Worm (Caenorhabditis elegans) whole organism, late embryonic: ENCODE measurements around the gene pro-2.
A peak's percentile ranks its signal among the peaks of the same experiment; 100 is the strongest.

Experiments
- C08G9.2 ChIP-seq: sonication (generic microtip); optimal IDR thresholded peaks from 2 replicates; lab custom pipeline; 2016; ENCODE audit warnings: mild to moderate bottlenecking, missing genetic modification characterization, moderate library complexity, missing compliant biosample characterization
- K02D7.2 ChIP-seq: sonication (generic microtip); optimal IDR thresholded peaks from 2 replicates; lab custom pipeline; 2017; ENCODE audit warnings: mild to moderate bottlenecking, missing genetic modification characterization, missing compliant biosample characterization
- K09A11.1 ChIP-seq: sonication (generic microtip); optimal IDR thresholded peaks from 2 replicates; lab custom pipeline; 2017; ENCODE audit warnings: antibody characterized with exemption, mild to moderate bottlenecking, missing genetic modification characterization, missing compliant biosample characterization; ENCODE audit not compliant: insufficient read depth
- T23F11.4 ChIP-seq: fragments of 200-800 bp; sonication (Bioruptor generic); optimal IDR thresholded peaks from 2 replicates; lab custom pipeline; 2018; ENCODE audit warnings: mild to moderate bottlenecking, missing genetic modification characterization, missing compliant biosample characterization
- Y22D7AL.16 ChIP-seq: sonication (generic microtip); optimal IDR thresholded peaks from 2 replicates; lab custom pipeline; 2016; ENCODE audit warnings: missing genetic modification characterization, missing compliant biosample characterization
- ahr-1 ChIP-seq: sonication (generic microtip); optimal IDR thresholded peaks from 2 replicates; lab custom pipeline; 2016; ENCODE audit warnings: missing genetic modification characterization, missing compliant biosample characterization
- ama-1 ChIP-seq: fragments of 150-350 bp; optimal IDR thresholded peaks from 2 replicates; lab custom pipeline; 2014
- ceh-14 ChIP-seq: sonication (generic microtip); optimal IDR thresholded peaks from 2 replicates; lab custom pipeline; 2016; ENCODE audit warnings: missing genotype, missing genetic modification characterization, missing compliant biosample characterization
- ceh-18 ChIP-seq: sonication (generic microtip); optimal IDR thresholded peaks from 2 replicates; lab custom pipeline; 2016; ENCODE audit warnings: missing genetic modification characterization, missing compliant biosample characterization
- ceh-19 ChIP-seq: fragments of 200-800 bp; sonication (Bioruptor generic); optimal IDR thresholded peaks from 2 replicates; lab custom pipeline; 2018; ENCODE audit warnings: mild to moderate bottlenecking, missing genetic modification characterization, missing compliant biosample characterization
- ceh-24 ChIP-seq: sonication (generic microtip); optimal IDR thresholded peaks from 2 replicates; lab custom pipeline; 2016; ENCODE audit warnings: mild to moderate bottlenecking, missing genetic modification characterization, missing compliant biosample characterization
- ceh-30 ChIP-seq: fragments of 150-350 bp; optimal IDR thresholded peaks from 2 replicates; lab custom pipeline; 2014; ENCODE audit warnings: missing biosample characterization, missing genetic modification characterization
- ceh-31 ChIP-seq: sonication (generic microtip); optimal IDR thresholded peaks from 2 replicates; lab custom pipeline; 2016; ENCODE audit warnings: missing genetic modification characterization, missing compliant biosample characterization
- ceh-34 ChIP-seq: sonication (generic microtip); optimal IDR thresholded peaks from 2 replicates; lab custom pipeline; 2016; ENCODE audit warnings: mild to moderate bottlenecking, missing genetic modification characterization, missing compliant biosample characterization
- ceh-45 ChIP-seq: fragments of 200-800 bp; sonication (Bioruptor generic); IDR thresholded peaks from 2 replicates; pipeline ENCODE4 v1.3.6; 2022; ENCODE audit warnings: missing genetic modification reagents, missing genetic modification characterization, missing compliant biosample characterization
- ceh-48 ChIP-seq: sonication (generic microtip); optimal IDR thresholded peaks from 2 replicates; lab custom pipeline; 2016; ENCODE audit warnings: missing genetic modification characterization, inconsistent platforms, missing compliant biosample characterization
- ceh-9 ChIP-seq: sonication (generic microtip); optimal IDR thresholded peaks from 2 replicates; lab custom pipeline; 2016; ENCODE audit warnings: mild to moderate bottlenecking, missing genetic modification characterization, inconsistent platforms, missing compliant biosample characterization
- elt-4 ChIP-seq: sonication (generic microtip); optimal IDR thresholded peaks from 2 replicates; lab custom pipeline; 2016; ENCODE audit warnings: missing genetic modification characterization, missing compliant biosample characterization
- fax-1 ChIP-seq: sonication (generic microtip); optimal IDR thresholded peaks from 2 replicates; lab custom pipeline; 2016; ENCODE audit warnings: missing genotype, missing genetic modification characterization, missing compliant biosample characterization
- fkh-10 ChIP-seq: fragments of 150-350 bp; optimal IDR thresholded peaks from 2 replicates; lab custom pipeline; 2014; ENCODE audit warnings: missing biosample characterization, missing genetic modification reagents, missing genetic modification characterization
- gmeb-2 ChIP-seq: sonication (generic microtip); optimal IDR thresholded peaks from 2 replicates; lab custom pipeline; 2016; ENCODE audit warnings: missing genetic modification characterization, inconsistent platforms, missing compliant biosample characterization
- hlh-15 ChIP-seq: sonication (generic microtip); optimal IDR thresholded peaks from 2 replicates; lab custom pipeline; 2016; ENCODE audit warnings: missing genetic modification characterization, missing compliant biosample characterization
- lim-6 ChIP-seq: sonication (generic microtip); optimal IDR thresholded peaks from 2 replicates; lab custom pipeline; 2016; ENCODE audit warnings: missing genetic modification characterization, missing compliant biosample characterization
- madf-2 ChIP-seq: sonication (generic microtip); optimal IDR thresholded peaks from 2 replicates; lab custom pipeline; 2017; ENCODE audit warnings: missing genetic modification characterization, missing compliant biosample characterization
- nfya-1 ChIP-seq: sonication (generic microtip); optimal IDR thresholded peaks from 2 replicates; lab custom pipeline; 2017; ENCODE audit warnings: missing genetic modification characterization, mild to moderate bottlenecking, missing compliant biosample characterization, antibody characterized with exemption, moderate library complexity
- nhr-11 ChIP-seq: fragments of 150-350 bp; optimal IDR thresholded peaks from 2 replicates; lab custom pipeline; 2014; ENCODE audit warnings: missing biosample characterization, missing genetic modification characterization
- npax-4 ChIP-seq: sonication (generic microtip); optimal IDR thresholded peaks from 2 replicates; lab custom pipeline; 2016; ENCODE audit warnings: missing genetic modification characterization, missing compliant biosample characterization
- pat-9 ChIP-seq: fragments of 200-800 bp; sonication (Bioruptor generic); optimal IDR thresholded peaks from 2 replicates; lab custom pipeline; 2018; ENCODE audit warnings: mild to moderate bottlenecking, missing genetic modification characterization, moderate library complexity, missing compliant biosample characterization
- pax-1 ChIP-seq: fragments of 150-350 bp; optimal IDR thresholded peaks from 2 replicates; lab custom pipeline; 2014; ENCODE audit warnings: missing biosample characterization, missing genetic modification characterization
- pqm-1 ChIP-seq: sonication (generic microtip); optimal IDR thresholded peaks from 2 replicates; lab custom pipeline; 2016; ENCODE audit warnings: missing genetic modification characterization, missing compliant biosample characterization
- ref-2 ChIP-seq: sonication (generic microtip); optimal IDR thresholded peaks from 2 replicates; lab custom pipeline; 2016; ENCODE audit warnings: missing genetic modification characterization, missing compliant biosample characterization
- rnt-1 ChIP-seq: sonication (generic microtip); optimal IDR thresholded peaks from 2 replicates; lab custom pipeline; 2016; ENCODE audit warnings: missing genetic modification characterization, missing compliant biosample characterization
- sox-2 ChIP-seq: fragments of 200-800 bp; sonication (Bioruptor generic); IDR thresholded peaks from 2 replicates; pipeline ENCODE4 v1.3.6; 2022; ENCODE audit warnings: missing genetic modification reagents, missing genetic modification characterization, missing compliant biosample characterization
- ttx-3 ChIP-seq: sonication (generic microtip); optimal IDR thresholded peaks from 2 replicates; lab custom pipeline; 2016; ENCODE audit warnings: missing genetic modification reagents, missing genetic modification characterization, missing compliant biosample characterization
- unc-42 ChIP-seq: sonication (generic microtip); optimal IDR thresholded peaks from 2 replicates; lab custom pipeline; 2016; ENCODE audit warnings: missing genotype, missing genetic modification characterization, missing compliant biosample characterization
- unc-55 ChIP-seq: sonication (generic microtip); optimal IDR thresholded peaks from 2 replicates; lab custom pipeline; 2017; ENCODE audit warnings: missing biosample characterization, missing genetic modification reagents, missing genetic modification characterization
- zip-5 ChIP-seq: sonication (generic microtip); optimal IDR thresholded peaks from 2 replicates; lab custom pipeline; 2016; ENCODE audit warnings: missing genetic modification characterization, missing compliant biosample characterization
- ztf-16 ChIP-seq: sonication (generic microtip); optimal IDR thresholded peaks from 2 replicates; lab custom pipeline; 2017; ENCODE audit warnings: missing genetic modification characterization, missing compliant biosample characterization

pro-2 gene

ce11 chrII:10370826-10371225 lies 25.9 kb upstream of the pro-2 start:
- no peak for TF ChIP-seq ref-2 (tag; lab: Kevin White, UChicago)
- TF ChIP-seq madf-2 (tag; lab: Kevin White, UChicago): no peak
- peak; percentile 66 for TF ChIP-seq ceh-31
- peak; percentile 46 for TF ChIP-seq unc-55 (GFP tag; lab: Kevin White, UChicago)
- no peak for TF ChIP-seq ceh-18
- TF ChIP-seq unc-42 (tag; lab: Kevin White, UChicago): peak; percentile 51
- peak; percentile 65 for TF ChIP-seq nfya-1 (tag; lab: Kevin White, UChicago)

ce11 chrII:10369547-10370028 lies 24.7 kb upstream of the pro-2 start, which contains the start of gene ceh-58:
ceh-58 (minus strand) TSS chrII:10369597.
- TF ChIP-seq ceh-14 (peak; percentile 46), unc-42 (tag; lab: Kevin White, UChicago) (peak; percentile 90), ceh-31 (peak; percentile 48), T23F11.4 (GFP tag; lab: Kevin White, UChicago) (no peak)

ce11 chrII:10367202-10367601 lies 22.3 kb upstream of the pro-2 start, which contains the start of gene ceh-57:
ceh-57 (minus strand) TSS chrII:10367296.
- TF ChIP-seq lim-6 (tag; lab: Kevin White, UChicago): no peak
- TF ChIP-seq ama-1 (lab: Kevin White, UChicago): peak; percentile 36
- no peak for TF ChIP-seq K02D7.2 (tag; lab: Kevin White, UChicago)
- no peak for TF ChIP-seq nhr-11 (tag; lab: Kevin White, UChicago)
- no peak for TF ChIP-seq pqm-1 (tag; lab: Kevin White, UChicago)

ce11 chrII:10360487-10360886 lies 15.6 kb upstream of the pro-2 start, which contains the start of gene C07E3.4:
C07E3.4 (plus strand) TSS chrII:10360787.
- no peak for TF ChIP-seq ceh-19
- TF ChIP-seq rnt-1 (tag; lab: Kevin White, UChicago): no peak
- TF ChIP-seq sox-2: no peak
- TF ChIP-seq nhr-11 (tag; lab: Kevin White, UChicago): no peak
- TF ChIP-seq C08G9.2 (tag; lab: Kevin White, UChicago): no peak
- no peak for TF ChIP-seq ceh-45 (GFP tag; lab: Robert Waterston, UW)
- TF ChIP-seq ceh-24 (tag; lab: Kevin White, UChicago): no peak
- no peak for TF ChIP-seq ceh-48 (tag; lab: Kevin White, UChicago)
- TF ChIP-seq ttx-3: no peak

ce11 chrII:10357468-10358007 lies 12.6 kb upstream of the pro-2 start, which contains the start of gene C07E3.3:
C07E3.3 (minus strand) TSS chrII:10357518.
- no peak for TF ChIP-seq fkh-10 (GFP tag; lab: Kevin White, UChicago)
- TF ChIP-seq ztf-16 (tag; lab: Kevin White, UChicago): no peak
- no peak for TF ChIP-seq ceh-30
- TF ChIP-seq ceh-9 (tag; lab: Kevin White, UChicago): no peak
- no peak for TF ChIP-seq zip-5 (tag; lab: Kevin White, UChicago)
- no peak for TF ChIP-seq npax-4 (tag; lab: Kevin White, UChicago)
- no peak for TF ChIP-seq madf-2 (tag; lab: Kevin White, UChicago)

- no peak for TF ChIP-seq fax-1 (tag; lab: Kevin White, UChicago)
- no peak for TF ChIP-seq Y22D7AL.16 (tag; lab: Kevin White, UChicago)
- no peak for TF ChIP-seq ceh-34 (tag; lab: Kevin White, UChicago)
- TF ChIP-seq sox-2: no peak
- TF ChIP-seq ceh-48 (tag; lab: Kevin White, UChicago): no peak
- TF ChIP-seq nfya-1 (tag; lab: Kevin White, UChicago): no peak
- no peak for TF ChIP-seq pax-1 (tag; lab: Kevin White, UChicago)
- no peak for TF ChIP-seq ahr-1 (tag; lab: Kevin White, UChicago)
- no peak for TF ChIP-seq pat-9
- no peak for TF ChIP-seq ceh-9 (tag; lab: Kevin White, UChicago)
- TF ChIP-seq K09A11.1 (tag; lab: Kevin White, UChicago): no peak
- no peak for TF ChIP-seq hlh-15
- TF ChIP-seq gmeb-2: no peak
- TF ChIP-seq ceh-30: no peak
- TF ChIP-seq elt-4 (tag; lab: Kevin White, UChicago): no peak
- no peak for TF ChIP-seq T23F11.4 (GFP tag; lab: Kevin White, UChicago)
- TF ChIP-seq, all 69 proteins: peak for 0
Observed at ce11 chrII:10351963-10352362, 7.1 kb upstream of the pro-2 start, which contains the start of gene C07E3.8. C07E3.8 (plus strand) TSS chrII:10352263.
